Fruit fly (Drosophila melanogaster): Measurements from ENCODE around the gene Cyp12e1.
A peak's percentile ranks its signal among the peaks of the same experiment; 100 is the strongest.

- TF ChIP-seq rgr (GFP tag; optimal IDR thresholded peaks at IDR 0.05) (no peak), Sp1 (GFP tag; optimal IDR thresholded peaks at IDR 0.05) (no peak), Hr78 (GFP tag; optimal IDR thresholded peaks at IDR 0.05) (no peak), N (GFP tag; optimal IDR thresholded peaks at IDR 0.05) (no peak), sv (GFP tag; optimal IDR thresholded peaks at IDR 0.05) (peak; percentile 56), h (GFP tag; optimal IDR thresholded peaks at IDR 0.05) (no peak), brk (GFP tag; optimal IDR thresholded peaks at IDR 0.05) (no peak), ey (GFP tag; optimal IDR thresholded peaks at IDR 0.05) (peak; percentile 3), OdsH (GFP tag; optimal IDR thresholded peaks at IDR 0.05) (peak; percentile 5), lola (GFP tag; optimal IDR thresholded peaks at IDR 0.05) (no peak), woc (GFP tag; optimal IDR thresholded peaks at IDR 0.05) (no peak)
These were observed 40.8 kb upstream of the Cyp12e1 start for dm6 chr3R:10393654-10394367.
